Fruit fly (Drosophila melanogaster) whole organism, embryonic: Measurements from ENCODE around the gene CG4968.

Experiments used
- ATbp ChIP-seq: fragments of 200-800 bp; sonication (Bioruptor generic); optimal IDR thresholded peaks from 2 replicates; lab custom pipeline; 2017; ENCODE audit warnings: missing biosample characterization, mild to moderate bottlenecking, missing genetic modification characterization, missing genetic modification reagents
- B-H1 ChIP-seq: fragments of 200-800 bp; sonication (Bioruptor generic); IDR thresholded peaks from 3 replicates; pipeline ENCODE4 v1.3.6; 2022; ENCODE audit warnings: missing biosample characterization, missing genetic modification characterization
- B-H2 ChIP-seq: fragments of 200-800 bp; sonication (Bioruptor generic); optimal IDR thresholded peaks from 2 replicates; lab custom pipeline; 2018; ENCODE audit warnings: missing biosample characterization, mild to moderate bottlenecking, missing genetic modification characterization
- CG1024 ChIP-seq: fragments of 200-800 bp; sonication (Bioruptor generic); IDR thresholded peaks from 2 replicates; pipeline ENCODE4 v1.3.6; 2022; ENCODE audit warnings: missing biosample characterization, missing genetic modification characterization
- CG15269 ChIP-seq: fragments of 200-800 bp; sonication (Bioruptor generic); optimal IDR thresholded peaks from 2 replicates; lab custom pipeline; 2018; ENCODE audit warnings: missing biosample characterization, mild to moderate bottlenecking, missing genetic modification characterization, moderate library complexity
- CG1602 ChIP-seq: fragments of 200-800 bp; sonication (Bioruptor generic); optimal IDR thresholded peaks from 3 replicates; lab custom pipeline; 2016; ENCODE audit warnings: missing biosample characterization, missing genetic modification characterization
- CG17328 ChIP-seq: fragments of 200-800 bp; sonication (Bioruptor generic); IDR thresholded peaks from 2 replicates; pipeline ENCODE4 v1.3.6; 2022; ENCODE audit warnings: missing biosample characterization, missing genetic modification characterization
- CG1792 ChIP-seq: fragments of 200-800 bp; sonication (Bioruptor generic); optimal IDR thresholded peaks from 2 replicates; lab custom pipeline; 2016; ENCODE audit warnings: missing biosample characterization, missing genetic modification characterization
- CG18764 ChIP-seq: fragments of 200-800 bp; sonication (Bioruptor generic); optimal IDR thresholded peaks from 3 replicates; lab custom pipeline; 2016; ENCODE audit warnings: missing biosample characterization, missing genetic modification characterization
- CG2120 ChIP-seq: fragments of 200-800 bp; sonication (Bioruptor generic); optimal IDR thresholded peaks from 3 replicates; lab custom pipeline; 2016; ENCODE audit warnings: missing biosample characterization, missing genetic modification characterization
- CG30403 ChIP-seq: fragments of 200-800 bp; sonication (Bioruptor generic); optimal IDR thresholded peaks from 3 replicates; lab custom pipeline; 2016; ENCODE audit warnings: missing biosample characterization, missing genetic modification characterization
- CG3065 ChIP-seq: fragments of 200-800 bp; sonication (Bioruptor generic); optimal IDR thresholded peaks from 2 replicates; lab custom pipeline; 2016; ENCODE audit warnings: missing biosample characterization, missing genetic modification characterization
- CG31224 ChIP-seq: fragments of 200-800 bp; sonication (Bioruptor generic); IDR thresholded peaks from 2 replicates; pipeline ENCODE4 v1.3.6; 2022; ENCODE audit warnings: missing biosample characterization, missing genetic modification characterization
- CG31441 ChIP-seq: fragments of 200-800 bp; sonication (Bioruptor generic); IDR thresholded peaks from 2 replicates; pipeline ENCODE4 v1.3.6; 2022; ENCODE audit warnings: missing biosample characterization, missing genetic modification characterization
- CG4282 ChIP-seq: fragments of 200-800 bp; sonication (Bioruptor generic); optimal IDR thresholded peaks from 2 replicates; lab custom pipeline; 2016; ENCODE audit warnings: missing biosample characterization, missing genetic modification characterization
- CG4707 ChIP-seq: fragments of 200-800 bp; sonication (Bioruptor generic); optimal IDR thresholded peaks from 2 replicates; lab custom pipeline; 2018; ENCODE audit warnings: missing biosample characterization, mild to moderate bottlenecking, missing genetic modification characterization, moderate library complexity
- CG6813 ChIP-seq: fragments of 200-800 bp; sonication (Bioruptor generic); optimal IDR thresholded peaks from 2 replicates; lab custom pipeline; 2017; ENCODE audit warnings: missing biosample characterization, missing genetic modification characterization, mild to moderate bottlenecking, moderate library complexity, missing genetic modification reagents
- CG9932 ChIP-seq: fragments of 200-800 bp; sonication (Bioruptor generic); IDR thresholded peaks from 2 replicates; pipeline ENCODE4 v1.3.6; 2022; ENCODE audit warnings: missing biosample characterization, missing genetic modification characterization
- CkIIα-i1 ChIP-seq: fragments of 200-800 bp; sonication (Bioruptor generic); IDR thresholded peaks from 2 replicates; pipeline ENCODE4 v1.3.6; 2022; ENCODE audit warnings: missing biosample characterization, missing genetic modification characterization
- Deaf1 ChIP-seq: fragments of 200-800 bp; optimal IDR thresholded peaks from 3 replicates; lab custom pipeline; 2019; ENCODE audit warnings: missing biosample characterization, mild to moderate bottlenecking, missing genetic modification characterization, moderate library complexity
- Dek ChIP-seq: fragments of 200-800 bp; sonication (Bioruptor generic); optimal IDR thresholded peaks from 3 replicates; lab custom pipeline; 2019; ENCODE audit warnings: missing biosample characterization, mild to moderate bottlenecking, missing genetic modification characterization, moderate library complexity
- Dip2 ChIP-seq: fragments of 200-800 bp; sonication (Bioruptor generic); IDR thresholded peaks from 2 replicates; pipeline ENCODE4 v1.3.6; 2022; ENCODE audit warnings: missing biosample characterization, missing genetic modification characterization
- Gug ChIP-seq: fragments of 200-800 bp; sonication (Bioruptor generic); IDR thresholded peaks from 4 replicates; pipeline ENCODE4 v1.3.6; 2022; ENCODE audit warnings: missing biosample characterization, missing genetic modification characterization
- Hr39 ChIP-seq: fragments of >200 bp; optimal IDR thresholded peaks from 2 replicates; lab custom pipeline; 2017
- Sin3A ChIP-seq: fragments of >200 bp; optimal IDR thresholded peaks from 2 replicates; lab custom pipeline; 2018
- Ssrp ChIP-seq: fragments of 200-800 bp; sonication (Bioruptor generic); optimal IDR thresholded peaks from 2 replicates; lab custom pipeline; 2018; ENCODE audit warnings: missing biosample characterization, mild to moderate bottlenecking, missing genetic modification characterization, moderate library complexity
- Usf ChIP-seq: fragments of 200-800 bp; sonication (Bioruptor generic); optimal IDR thresholded peaks from 2 replicates; lab custom pipeline; 2017; ENCODE audit warnings: missing genotype, missing biosample characterization, missing genetic modification characterization
- bbx ChIP-seq: fragments of 200-800 bp; sonication (Bioruptor generic); IDR thresholded peaks from 2 replicates; pipeline ENCODE4 v1.3.6; 2022; ENCODE audit warnings: missing biosample characterization, missing genetic modification characterization; ENCODE audit not compliant: partially characterized antibody
- bigmax ChIP-seq: fragments of 200-800 bp; sonication (Bioruptor generic); optimal IDR thresholded peaks from 2 replicates; lab custom pipeline; 2018; ENCODE audit warnings: missing biosample characterization, mild to moderate bottlenecking, missing genetic modification characterization
- chinmo ChIP-seq: fragments of 200-800 bp; sonication (Bioruptor generic); IDR thresholded peaks from 4 replicates; pipeline ENCODE4 v1.3.6; 2022; ENCODE audit warnings: missing biosample characterization, missing genetic modification characterization; ENCODE audit not compliant: partially characterized antibody
- chm ChIP-seq: fragments of 200-800 bp; sonication (Bioruptor generic); IDR thresholded peaks from 2 replicates; pipeline ENCODE4 v1.3.6; 2022; ENCODE audit warnings: missing biosample characterization, missing genetic modification characterization
- ci ChIP-seq: fragments of 200-800 bp; sonication (Bioruptor generic); IDR thresholded peaks from 3 replicates; pipeline ENCODE4 v1.3.6; 2022; ENCODE audit warnings: missing biosample characterization, missing genetic modification characterization
- crol ChIP-seq: fragments of 200-800 bp; sonication (Bioruptor generic); IDR thresholded peaks from 2 replicates; pipeline ENCODE4 v1.3.6; 2022; ENCODE audit warnings: missing biosample characterization, missing genetic modification characterization
- emc ChIP-seq: fragments of 200-800 bp; sonication (Bioruptor generic); optimal IDR thresholded peaks from 2 replicates; lab custom pipeline; 2016; ENCODE audit warnings: missing biosample characterization, missing genetic modification characterization
- fru ChIP-seq: fragments of >200 bp; optimal IDR thresholded peaks from 2 replicates; lab custom pipeline; 2017
- gcm ChIP-seq: fragments of 200-800 bp; sonication (Bioruptor generic); optimal IDR thresholded peaks from 2 replicates; lab custom pipeline; 2019; ENCODE audit warnings: missing biosample characterization, mild to moderate bottlenecking, missing genetic modification characterization, moderate library complexity
- grau ChIP-seq: fragments of 200-800 bp; optimal IDR thresholded peaks from 3 replicates; lab custom pipeline; 2019; ENCODE audit warnings: missing biosample characterization, mild to moderate bottlenecking, missing genetic modification characterization, moderate library complexity
- h ChIP-seq: fragments of >200 bp; optimal IDR thresholded peaks from 2 replicates; lab custom pipeline; 2017
- hbn ChIP-seq: fragments of 200-800 bp; sonication (Bioruptor generic); IDR thresholded peaks from 2 replicates; pipeline ENCODE4 v1.3.6; 2022; ENCODE audit warnings: missing biosample characterization, missing genetic modification characterization; ENCODE audit not compliant: partially characterized antibody
- ind ChIP-seq: fragments of 200-800 bp; sonication (Bioruptor generic); optimal IDR thresholded peaks from 3 replicates; lab custom pipeline; 2016; ENCODE audit warnings: missing biosample characterization, missing genetic modification characterization
- lov ChIP-seq, 2 experiments: fragments of 200-800 bp in 1 of 2; fragments of >200 bp in 1 of 2; sonication (Bioruptor generic) in 1 of 2; IDR thresholded peaks in 1 of 2; optimal IDR thresholded peaks in 1 of 2; 2 replicates in 1 of 2; 3 replicates in 1 of 2; pipeline versions ENCODE4 v1.3.6 to Lab custom; 2017 to 2022; ENCODE audit warnings: missing biosample characterization in 1 of 2, missing genetic modification characterization in 1 of 2
- peb ChIP-seq: fragments of 200-800 bp; sonication (Bioruptor generic); IDR thresholded peaks from 2 replicates; pipeline ENCODE4 v1.3.6; 2022; ENCODE audit warnings: missing biosample characterization, missing genetic modification characterization
- pnt ChIP-seq: fragments of 200-800 bp; sonication (Bioruptor generic); optimal IDR thresholded peaks from 3 replicates; lab custom pipeline; 2016; ENCODE audit warnings: missing biosample characterization, missing genetic modification characterization
- repo ChIP-seq: fragments of 200-800 bp; sonication (Bioruptor generic); optimal IDR thresholded peaks from 2 replicates; lab custom pipeline; 2016; ENCODE audit warnings: missing biosample characterization, missing genetic modification characterization
- sd ChIP-seq: fragments of 200-800 bp; sonication (Bioruptor generic); optimal IDR thresholded peaks from 3 replicates; lab custom pipeline; 2018; ENCODE audit warnings: missing biosample characterization, mild to moderate bottlenecking, missing genetic modification characterization, moderate library complexity
- sisA ChIP-seq: fragments of 200-800 bp; sonication (Bioruptor generic); IDR thresholded peaks from 2 replicates; pipeline ENCODE4 v1.3.6; 2022; ENCODE audit warnings: missing biosample characterization, missing genetic modification characterization
- sna ChIP-seq: fragments of 200-800 bp; sonication (Bioruptor generic); IDR thresholded peaks from 2 replicates; pipeline ENCODE4 v1.3.6; 2022; ENCODE audit warnings: missing biosample characterization, missing genetic modification characterization; ENCODE audit not compliant: partially characterized antibody
- tna ChIP-seq: fragments of 200-800 bp; sonication (Bioruptor generic); IDR thresholded peaks from 2 replicates; pipeline ENCODE4 v1.3.6; 2022; ENCODE audit warnings: missing biosample characterization, missing genetic modification characterization; ENCODE audit not compliant: partially characterized antibody
- tx ChIP-seq: fragments of 200-800 bp; sonication (Bioruptor generic); optimal IDR thresholded peaks from 2 replicates; lab custom pipeline; 2016; ENCODE audit warnings: missing biosample characterization, missing genetic modification characterization
- unc-4 ChIP-seq: fragments of 200-800 bp; sonication (Bioruptor generic); IDR thresholded peaks from 2 replicates; pipeline ENCODE4 v1.3.6; 2022; ENCODE audit warnings: missing biosample characterization, missing genetic modification characterization; ENCODE audit not compliant: partially characterized antibody
- vfl ChIP-seq: fragments of 200-800 bp; sonication (Bioruptor generic); optimal IDR thresholded peaks from 2 replicates; lab custom pipeline; 2016; ENCODE audit warnings: missing biosample characterization, missing genetic modification characterization
- wek ChIP-seq: fragments of 200-800 bp; sonication (Bioruptor generic); optimal IDR thresholded peaks from 3 replicates; lab custom pipeline; 2018; ENCODE audit warnings: missing biosample characterization, mild to moderate bottlenecking, missing genetic modification characterization, moderate library complexity
- zen2 ChIP-seq: fragments of 200-800 bp; sonication (Bioruptor generic); IDR thresholded peaks from 3 replicates; pipeline ENCODE4 v1.3.6; 2022; ENCODE audit warnings: missing biosample characterization, missing genetic modification characterization; ENCODE audit not compliant: partially characterized antibody

The CG4968 gene

dm6 chr2L:10298306-10298705 is 8.4 kb upstream of the CG4968 start (continued):
- TF ChIP-seq sd (tag; lab: Kevin White, UChicago) (peak; percentile 95), CG30403 (GFP tag; lab: Kevin White, UChicago) (no peak), ind (GFP tag; lab: Kevin White, UChicago) (no peak), bigmax (no peak), Deaf1 (tag; lab: Kevin White, UChicago) (no peak), bbx (peak; percentile 54), Dek (tag; lab: Kevin White, UChicago) (no peak), CG15269 (no peak), B-H1 (GFP tag; lab: Robert Waterston, UW) (no peak), B-H2 (peak; percentile 30), gcm (GFP tag; lab: Kevin White, UChicago) (no peak), CkIIα-i1 (GFP tag; lab: Robert Waterston, UW) (no peak), emc (no peak), Sin3A (no peak), ATbp (GFP tag; lab: Kevin White, UChicago) (no peak), CG4282 (GFP tag; lab: Kevin White, UChicago) (no peak), CG6813 (GFP tag; lab: Kevin White, UChicago) (no peak), CG31224 (GFP tag; lab: Robert Waterston, UW) (no peak), pnt (no peak), CG18764 (GFP tag; lab: Kevin White, UChicago) (no peak), wek (GFP tag; lab: Kevin White, UChicago) (no peak), ci (GFP tag; lab: Robert Waterston, UW) (no peak), crol (GFP tag; lab: Robert Waterston, UW) (no peak), Usf (GFP tag; lab: Kevin White, UChicago) (no peak), chinmo (GFP tag; lab: Robert Waterston, UW) (no peak), zen2 (no peak), CG9932 (GFP tag; lab: Robert Waterston, UW) (no peak), tx (GFP tag; lab: Kevin White, UChicago) (no peak), CG17328 (GFP tag; lab: Robert Waterston, UW) (no peak), tna (GFP tag; lab: Robert Waterston, UW) (peak; percentile 60), sisA (GFP tag; lab: Robert Waterston, UW) (no peak), CG31441 (GFP tag; lab: Robert Waterston, UW) (no peak), CG1602 (no peak), sna (GFP tag; lab: Robert Waterston, UW) (no peak), hbn (GFP tag; lab: Robert Waterston, UW) (no peak), Ssrp (tag; lab: Kevin White, UChicago) (no peak), CG4707 (GFP tag; lab: Kevin White, UChicago) (no peak), Dip2 (no peak), peb (no peak), CG3065 (no peak), lov (optimal IDR thresholded peaks at IDR 0.05; lab: Kevin White, UChicago) (no peak), lov (GFP tag; IDR thresholded peaks at IDR 0.05; lab: Robert Waterston, UW) (no peak), repo (GFP tag; lab: Kevin White, UChicago) (no peak), CG1024 (GFP tag; lab: Robert Waterston, UW) (no peak), CG2120 (no peak), vfl (GFP tag; lab: Kevin White, UChicago) (no peak), Hr39 (lab: Kevin White, UChicago) (no peak), Gug (no peak), unc-4 (GFP tag; lab: Robert Waterston, UW) (no peak), CG1792 (GFP tag; lab: Kevin White, UChicago) (no peak), fru (lab: Kevin White, UChicago) (no peak), h (no peak), chm (GFP tag; lab: Robert Waterston, UW) (no peak), grau (tag; lab: Kevin White, UChicago) (peak; percentile 24)
